Fruit fly (Drosophila melanogaster): Measurements from ENCODE around the gene CG4849.

Gene CG4849

DNA sequence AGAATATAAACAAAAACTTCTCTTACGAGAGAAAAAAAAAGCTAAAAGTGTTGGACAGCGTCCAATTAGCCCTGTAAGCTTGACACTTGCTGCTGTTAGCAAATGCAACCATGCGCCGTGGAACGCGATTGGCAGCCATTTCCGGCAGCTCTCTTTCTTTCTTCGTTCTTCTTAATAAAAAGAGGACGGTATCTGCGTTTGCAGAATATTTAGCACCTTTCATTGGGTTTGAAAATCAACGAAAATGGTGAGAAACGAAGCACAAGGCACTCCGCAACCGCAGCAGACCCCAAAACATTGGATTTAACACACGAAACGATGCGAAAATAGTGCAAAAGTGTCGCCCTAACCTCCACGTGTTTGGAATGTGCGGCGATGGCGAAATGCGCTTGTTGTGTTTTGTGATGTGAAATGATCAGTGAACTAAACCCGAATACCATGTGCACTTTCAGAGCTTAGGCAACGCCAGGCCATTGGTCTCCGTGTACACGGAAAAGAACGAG, 40.5 kb upstream of the CG4849 start, which contains the start of gene RpL4 (continued):
- TF ChIP-seq CG4707 (GFP tag; optimal IDR thresholded peaks at IDR 0.05) (peak; percentile 85), fd64A (GFP tag; optimal IDR thresholded peaks at IDR 0.05) (peak; percentile 81), CG15514 (GFP tag; optimal IDR thresholded peaks at IDR 0.05) (peak; percentile 83), C15 (GFP tag; IDR thresholded peaks at IDR 0.05) (peak; percentile 72; the same call in 1 of the 3 replicates), D (optimal IDR thresholded peaks at IDR 0.05) (no peak), D (GFP tag; optimal IDR thresholded peaks at IDR 0.05) (peak; percentile 77), CG30431 (GFP tag; optimal IDR thresholded peaks at IDR 0.05) (peak; percentile 76), inv (GFP tag; IDR thresholded peaks at IDR 0.05; ENCODE audit: partially characterized antibody) (no peak), CG11085 (GFP tag; IDR thresholded peaks at IDR 0.05) (peak; percentile 68; the same call in 1 of the 2 replicates), h (optimal IDR thresholded peaks at IDR 0.05) (no peak), Antp (GFP tag; optimal IDR thresholded peaks at IDR 0.05) (peak; percentile 53), emc (GFP tag; optimal IDR thresholded peaks at IDR 0.05) (peak; percentile 66), CG8924 (tag; optimal IDR thresholded peaks at IDR 0.05) (peak; percentile 42), CG6689 (GFP tag; IDR thresholded peaks at IDR 0.05) (peak; percentile 52), CG11723 (GFP tag; optimal IDR thresholded peaks at IDR 0.05) (peak; percentile 79), CG3838 (GFP tag; optimal IDR thresholded peaks at IDR 0.05) (peak; percentile 77), CG10274 (GFP tag; optimal IDR thresholded peaks at IDR 0.05) (peak; percentile 81), Dll (GFP tag; IDR thresholded peaks at IDR 0.05; ENCODE audit: partially characterized antibody) (no peak), CG17568 (GFP tag; optimal IDR thresholded peaks at IDR 0.05) (peak; percentile 90), CG2120 (GFP tag; optimal IDR thresholded peaks at IDR 0.05) (peak; percentile 58), hbn (GFP tag; IDR thresholded peaks at IDR 0.05; ENCODE audit: partially characterized antibody) (no peak), CG30020 (tag; optimal IDR thresholded peaks at IDR 0.05) (peak; percentile 38), Six4 (GFP tag; optimal IDR thresholded peaks at IDR 0.05) (peak; percentile 58), Meics (GFP tag; optimal IDR thresholded peaks at IDR 0.05) (peak; percentile 93), Hand (GFP tag; optimal IDR thresholded peaks at IDR 0.05) (peak; percentile 80), CG12391 (tag; optimal IDR thresholded peaks at IDR 0.05) (peak; percentile 86), bbx (GFP tag; IDR thresholded peaks at IDR 0.05; ENCODE audit: partially characterized antibody) (peak; percentile 27; the same call in 1 of the 2 replicates), CG31224 (GFP tag; IDR thresholded peaks at IDR 0.05) (peak; percentile 60), tin (GFP tag; optimal IDR thresholded peaks at IDR 0.05) (peak; percentile 67), pan (optimal IDR thresholded peaks at IDR 0.05) (no peak), pan (GFP tag; optimal IDR thresholded peaks at IDR 0.05 in 1 of 2, IDR thresholded peaks at IDR 0.05 in 1 of 2) (peak in 1 of 2 experiments; percentile 79), CG4820 (GFP tag; optimal IDR thresholded peaks at IDR 0.05) (peak; percentile 56), CG17385 (GFP tag; optimal IDR thresholded peaks at IDR 0.05) (peak; percentile 90), croc (GFP tag; conservative IDR thresholded peaks at IDR 0.05) (no peak), HHEX (GFP tag; optimal IDR thresholded peaks at IDR 0.05) (peak; percentile 87), CG11093 (GFP tag; IDR thresholded peaks at IDR 0.05) (no peak), ap (GFP tag; IDR thresholded peaks at IDR 0.05) (peak; percentile 76), CG16815 (GFP tag; optimal IDR thresholded peaks at IDR 0.05) (peak; percentile 58), CG6654 (GFP tag; optimal IDR thresholded peaks at IDR 0.05) (peak; percentile 65), grn (GFP tag; optimal IDR thresholded peaks at IDR 0.05) (peak; percentile 44), sd (tag; optimal IDR thresholded peaks at IDR 0.05) (peak; percentile 83), Adf1 (GFP tag; IDR thresholded peaks at IDR 0.05) (no peak), CG12219 (GFP tag; optimal IDR thresholded peaks at IDR 0.05) (peak; percentile 78), schlank (tag; optimal IDR thresholded peaks at IDR 0.05) (peak; percentile 88), CG2875 (GFP tag; optimal IDR thresholded peaks at IDR 0.05) (peak; percentile 88), dm (GFP tag; optimal IDR thresholded peaks at IDR 0.05) (peak; percentile 94), Dad (GFP tag; optimal IDR thresholded peaks at IDR 0.05) (peak; percentile 85), danr (GFP tag; IDR thresholded peaks at IDR 0.05) (peak; percentile 39; the same call in 1 of the 2 replicates), Camta (GFP tag; optimal IDR thresholded peaks at IDR 0.05) (peak; percentile 89), CG17802 (tag; optimal IDR thresholded peaks at IDR 0.05) (peak; percentile 71), CG2202 (tag; optimal IDR thresholded peaks at IDR 0.05) (peak; percentile 78)
